Fruit fly (Drosophila melanogaster): Measurements from ENCODE around the gene CG12496.

CG12496 gene

dm6 chrX:2365405-2365804 lies 45.3 kb downstream of the CG12496 start (continued):
- TF ChIP-seq CG13424 (tag; optimal IDR thresholded peaks at IDR 0.05) (peak; percentile 12), Gsc (GFP tag; IDR thresholded peaks at IDR 0.05) (no peak), vnd (GFP tag; IDR thresholded peaks at IDR 0.05; ENCODE audit: partially characterized antibody) (no peak), CG5180 (GFP tag; optimal IDR thresholded peaks at IDR 0.05) (no peak), D19A (tag; optimal IDR thresholded peaks at IDR 0.05) (peak; percentile 21), unpg (GFP tag; optimal IDR thresholded peaks at IDR 0.05) (peak; percentile 25), sna (GFP tag; IDR thresholded peaks at IDR 0.05; ENCODE audit: partially characterized antibody) (no peak), maf-S (GFP tag; optimal IDR thresholded peaks at IDR 0.05) (no peak), CG30403 (GFP tag; optimal IDR thresholded peaks at IDR 0.05) (peak; percentile 43), Side (GFP tag; optimal IDR thresholded peaks at IDR 0.05) (no peak), Med (GFP tag) (peak; percentile 69), fd64A (GFP tag; optimal IDR thresholded peaks at IDR 0.05) (no peak), Oaz (GFP tag; IDR thresholded peaks at IDR 0.05) (no peak), fru (optimal IDR thresholded peaks at IDR 0.05) (no peak), CHES-1-like (GFP tag; optimal IDR thresholded peaks at IDR 0.05) (no peak), row (GFP tag; IDR thresholded peaks at IDR 0.05) (peak; percentile 48), corto (GFP tag; optimal IDR thresholded peaks at IDR 0.05) (no peak), C15 (GFP tag; IDR thresholded peaks at IDR 0.05) (no peak), CG4617 (GFP tag; optimal IDR thresholded peaks at IDR 0.05; ENCODE audit: borderline replicate concordance) (no peak), CG42726 (GFP tag; IDR thresholded peaks at IDR 0.05; ENCODE audit: partially characterized antibody) (no peak), CG17912 (GFP tag; optimal IDR thresholded peaks at IDR 0.05) (no peak), CG1603 (tag; optimal IDR thresholded peaks at IDR 0.05) (no peak), CG1529 (GFP tag; optimal IDR thresholded peaks at IDR 0.05) (no peak), Eip74EF (GFP tag; optimal IDR thresholded peaks at IDR 0.05) (no peak), CG9437 (GFP tag; optimal IDR thresholded peaks at IDR 0.05) (peak; percentile 12), Hsf (GFP tag; optimal IDR thresholded peaks at IDR 0.05) (no peak), Chrac-16 (GFP tag; optimal IDR thresholded peaks at IDR 0.05) (no peak), Hr39 (optimal IDR thresholded peaks at IDR 0.05) (no peak), ATbp (GFP tag; optimal IDR thresholded peaks at IDR 0.05) (peak; percentile 16), HLHmδ (GFP tag; optimal IDR thresholded peaks at IDR 0.05) (no peak), pan (optimal IDR thresholded peaks at IDR 0.05) (no peak), pan (GFP tag; optimal IDR thresholded peaks at IDR 0.05 in 1 of 2, IDR thresholded peaks at IDR 0.05 in 1 of 2) (no peak), CG10209 (GFP tag; optimal IDR thresholded peaks at IDR 0.05) (peak; percentile 10), CG2875 (GFP tag; optimal IDR thresholded peaks at IDR 0.05) (peak; percentile 0), Dip2 (GFP tag; IDR thresholded peaks at IDR 0.05) (no peak), phol (tag; optimal IDR thresholded peaks at IDR 0.05) (peak; percentile 25), ind (GFP tag; optimal IDR thresholded peaks at IDR 0.05) (peak; percentile 4), CG17328 (GFP tag; IDR thresholded peaks at IDR 0.05) (peak; percentile 37; the same call in 1 of the 2 replicates), CG11398 (GFP tag; optimal IDR thresholded peaks at IDR 0.05) (no peak), CG17359 (tag; optimal IDR thresholded peaks at IDR 0.05) (peak; percentile 17), Camta (GFP tag; optimal IDR thresholded peaks at IDR 0.05) (no peak), CG15479 (GFP tag; optimal IDR thresholded peaks at IDR 0.05) (no peak), lmd (GFP tag; IDR thresholded peaks at IDR 0.05) (peak; percentile 29; the same call in 1 of the 2 replicates), pzg (GFP tag; optimal IDR thresholded peaks at IDR 0.05) (no peak), sug (tag; optimal IDR thresholded peaks at IDR 0.05) (no peak), Doc3 (GFP tag; IDR thresholded peaks at IDR 0.05; ENCODE audit: partially characterized antibody) (no peak), lov (optimal IDR thresholded peaks at IDR 0.05) (no peak), lov (GFP tag; IDR thresholded peaks at IDR 0.05) (no peak), Drgx (GFP tag; IDR thresholded peaks at IDR 0.05) (peak; percentile 55; the same call in 1 of the 2 replicates), MTF-1 (GFP tag; optimal IDR thresholded peaks at IDR 0.05; ENCODE audit: borderline replicate concordance) (no peak), Xrp1 (GFP tag; IDR thresholded peaks at IDR 0.05) (peak; percentile 51)

All from whole organism, embryonic.